Worm (Caenorhabditis elegans) whole organism, L4 larva: ENCODE data around the gene Y7A5A.3.

Experiments
- lin-13 ChIP-seq: fragments of 150-350 bp; optimal IDR thresholded peaks from 2 replicates; lab custom pipeline; 2014; ENCODE audit warnings: missing biosample characterization, missing genetic modification reagents, missing genetic modification characterization
- nhr-77 ChIP-seq: fragments of 150-350 bp; optimal IDR thresholded peaks from 2 replicates; lab custom pipeline; 2014; ENCODE audit warnings: missing biosample characterization, missing genetic modification characterization
- saeg-2 ChIP-seq: fragments of 200-800 bp; sonication (Bioruptor generic); IDR thresholded peaks from 2 replicates; pipeline ENCODE4 v1.3.6; 2022; ENCODE audit warnings: missing genetic modification reagents, missing genetic modification characterization, missing compliant biosample characterization

DNA sequence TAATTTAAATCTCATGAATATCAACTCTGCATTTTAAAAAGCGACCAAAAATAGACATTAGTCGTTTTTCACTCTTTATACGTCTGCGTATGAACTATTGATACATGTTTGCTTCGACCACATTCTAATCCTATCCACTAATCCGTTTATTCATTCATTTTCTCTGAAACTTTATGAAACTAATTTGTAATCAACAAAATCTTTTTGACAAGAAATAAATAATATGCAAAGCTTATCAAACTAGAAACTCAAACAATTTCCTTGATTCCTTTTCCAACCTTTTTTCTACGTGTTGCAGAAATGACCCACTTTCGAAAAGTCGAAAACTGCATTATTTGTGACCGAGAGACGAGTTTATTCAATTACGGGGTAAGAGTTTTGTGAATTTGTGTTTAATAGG lies 42.2 kb downstream of the Y7A5A.3 start, which contains the start of gene nhr-255:
- TF ChIP-seq saeg-2 (GFP tag; lab: Robert Waterston, UW), result no peak
- no peak for TF ChIP-seq lin-13 (GFP tag; lab: Kevin White, UChicago)
- TF ChIP-seq nhr-77, result no peak
